Fruit fly (Drosophila melanogaster) whole organism, embryonic: Measurements from ENCODE around the gene heix.

ENCODE experiments used
- Abd-B ChIP-seq: fragments of 200-800 bp; sonication (Bioruptor generic); optimal IDR thresholded peaks from 2 replicates; lab custom pipeline; 2018; ENCODE audit warnings: missing biosample characterization, mild to moderate bottlenecking, missing genetic modification characterization, moderate library complexity
- Atf3 ChIP-seq: fragments of 200-800 bp; sonication (Bioruptor generic); optimal IDR thresholded peaks from 3 replicates; lab custom pipeline; 2016; ENCODE audit warnings: missing biosample characterization, missing genetic modification characterization
- Awh ChIP-seq: fragments of 200-800 bp; sonication (Bioruptor generic); IDR thresholded peaks from 2 replicates; pipeline ENCODE4, ENCODE4 v1.3.6; 2022; ENCODE audit warnings: missing biosample characterization, missing genetic modification characterization
- B-H1 ChIP-seq: fragments of 200-800 bp; sonication (Bioruptor generic); IDR thresholded peaks from 3 replicates; pipeline ENCODE4 v1.3.6; 2022; ENCODE audit warnings: missing biosample characterization, missing genetic modification characterization
- B-H2 ChIP-seq: fragments of 200-800 bp; sonication (Bioruptor generic); optimal IDR thresholded peaks from 2 replicates; lab custom pipeline; 2018; ENCODE audit warnings: missing biosample characterization, mild to moderate bottlenecking, missing genetic modification characterization
- CG10209 ChIP-seq: fragments of 200-800 bp; sonication (Bioruptor generic); optimal IDR thresholded peaks from 3 replicates; lab custom pipeline; 2017; ENCODE audit warnings: missing biosample characterization, mild to moderate bottlenecking, missing genetic modification characterization, missing genetic modification reagents
- CG10654 ChIP-seq: fragments of 200-800 bp; sonication (Bioruptor generic); optimal IDR thresholded peaks from 2 replicates; lab custom pipeline; 2016; ENCODE audit warnings: missing biosample characterization, missing genetic modification characterization
- CG11723 ChIP-seq: fragments of 200-800 bp; sonication (Bioruptor generic); optimal IDR thresholded peaks from 2 replicates; lab custom pipeline; 2017; ENCODE audit warnings: missing biosample characterization, mild to moderate bottlenecking, missing genetic modification characterization
- CG12219 ChIP-seq: fragments of 200-800 bp; sonication (Bioruptor generic); optimal IDR thresholded peaks from 3 replicates; lab custom pipeline; 2018; ENCODE audit warnings: missing biosample characterization, mild to moderate bottlenecking, missing genetic modification characterization
- CG14860 ChIP-seq: fragments of 200-800 bp; sonication (Bioruptor generic); IDR thresholded peaks from 3 replicates; pipeline ENCODE4 v1.3.6; 2022; ENCODE audit warnings: missing biosample characterization, missing genetic modification characterization; ENCODE audit not compliant: partially characterized antibody
- CG17186 ChIP-seq: fragments of 200-800 bp; sonication (Bioruptor generic); optimal IDR thresholded peaks from 3 replicates; lab custom pipeline; 2017; ENCODE audit warnings: missing biosample characterization, missing genetic modification reagents, missing genetic modification characterization
- CG17829 ChIP-seq: fragments of 200-800 bp; optimal IDR thresholded peaks from 2 replicates; lab custom pipeline; 2019; ENCODE audit warnings: missing biosample characterization, mild to moderate bottlenecking, missing genetic modification characterization, moderate library complexity
- CG2202 ChIP-seq: fragments of 200-800 bp; sonication (Bioruptor generic); optimal IDR thresholded peaks from 2 replicates; lab custom pipeline; 2018; ENCODE audit warnings: missing biosample characterization, mild to moderate bottlenecking, missing genetic modification characterization
- CG2889 ChIP-seq: fragments of 200-800 bp; sonication (Bioruptor generic); IDR thresholded peaks from 3 replicates; pipeline ENCODE4 v1.3.6; 2022; ENCODE audit warnings: missing biosample characterization, missing genetic modification characterization
- CG3838 ChIP-seq: fragments of 200-800 bp; sonication (Bioruptor generic); optimal IDR thresholded peaks from 3 replicates; lab custom pipeline; 2016; ENCODE audit warnings: missing biosample characterization, missing genetic modification characterization
- CG3995 ChIP-seq: fragments of 200-800 bp; sonication (Bioruptor generic); optimal IDR thresholded peaks from 3 replicates; lab custom pipeline; 2016; ENCODE audit warnings: missing biosample characterization, missing genetic modification characterization
- CG4328 ChIP-seq: fragments of 200-800 bp; sonication (Bioruptor generic); optimal IDR thresholded peaks from 3 replicates; lab custom pipeline; 2017; ENCODE audit warnings: missing biosample characterization, missing genetic modification reagents, missing genetic modification characterization
- CG43689 ChIP-seq: fragments of 200-800 bp; sonication (Bioruptor generic); IDR thresholded peaks from 2 replicates; pipeline ENCODE4 v1.3.6; 2022; ENCODE audit warnings: missing biosample characterization, missing genetic modification characterization
- CG6272 ChIP-seq: fragments of 200-800 bp; sonication (Bioruptor generic); IDR thresholded peaks from 2 replicates; pipeline ENCODE4 v1.3.6; 2022; ENCODE audit warnings: missing biosample characterization, missing genetic modification characterization
- CG6654 ChIP-seq: fragments of 200-800 bp; sonication (Bioruptor generic); optimal IDR thresholded peaks from 2 replicates; lab custom pipeline; 2017; ENCODE audit warnings: missing biosample characterization, mild to moderate bottlenecking, missing genetic modification characterization
- CG7556 ChIP-seq: fragments of 200-800 bp; sonication (Bioruptor generic); optimal IDR thresholded peaks from 2 replicates; lab custom pipeline; 2017; ENCODE audit warnings: missing biosample characterization, mild to moderate bottlenecking, missing genetic modification characterization
- Dbx ChIP-seq: fragments of 200-800 bp; sonication (Bioruptor generic); IDR thresholded peaks from 3 replicates; pipeline ENCODE4 v1.3.6; 2022; ENCODE audit warnings: missing biosample characterization, missing genetic modification characterization
- Dfd ChIP-seq, 2 experiments: fragments of >200 bp; optimal IDR thresholded peaks; 2 replicates each; lab custom pipeline; 2017; ENCODE audit warnings: missing biosample characterization in 2 of 2, missing genetic modification characterization in 2 of 2
- Ets65A ChIP-seq: fragments of 200-800 bp; sonication (Bioruptor generic); peaks from one replicate; lab custom pipeline; 2016; ENCODE audit warnings: missing biosample characterization, missing genetic modification characterization
- HLH4C ChIP-seq: fragments of 200-800 bp; sonication (Bioruptor generic); IDR thresholded peaks from 3 replicates; pipeline ENCODE4 v1.3.6; 2022; ENCODE audit warnings: missing biosample characterization, missing genetic modification characterization; ENCODE audit not compliant: partially characterized antibody
- Hey ChIP-seq: fragments of 200-800 bp; sonication (Bioruptor generic); optimal IDR thresholded peaks from 3 replicates; lab custom pipeline; 2018; ENCODE audit warnings: missing biosample characterization, mild to moderate bottlenecking, missing genetic modification characterization
- HmgZ ChIP-seq: fragments of 200-800 bp; sonication (Bioruptor generic); optimal IDR thresholded peaks from 2 replicates; lab custom pipeline; 2018; ENCODE audit warnings: missing biosample characterization, mild to moderate bottlenecking, missing genetic modification characterization
- Lim3 ChIP-seq: fragments of 200-800 bp; sonication (Bioruptor generic); IDR thresholded peaks from 2 replicates; pipeline ENCODE4 v1.3.6; 2022; ENCODE audit warnings: missing biosample characterization, missing genetic modification characterization
- Med ChIP-seq: fragments of 200-800 bp; sonication (Bioruptor generic); peaks from one replicate; lab custom pipeline; 2016; ENCODE audit warnings: missing biosample characterization, missing genetic modification characterization, mild to moderate bottlenecking, inconsistent platforms, moderate library complexity
- NC2β ChIP-seq: fragments of 200-800 bp; sonication (Bioruptor generic); optimal IDR thresholded peaks from 2 replicates; lab custom pipeline; 2016; ENCODE audit warnings: missing biosample characterization, missing genetic modification characterization
- Opbp ChIP-seq: fragments of 200-800 bp; sonication (Bioruptor generic); IDR thresholded peaks from 3 replicates; pipeline ENCODE4 v1.3.6; 2022; ENCODE audit warnings: missing biosample characterization, missing genetic modification characterization; ENCODE audit not compliant: partially characterized antibody
- PHDP ChIP-seq: fragments of 200-800 bp; sonication (Bioruptor generic); optimal IDR thresholded peaks from 3 replicates; lab custom pipeline; 2018; ENCODE audit warnings: missing biosample characterization, mild to moderate bottlenecking, missing genetic modification characterization, moderate library complexity
- Rfx ChIP-seq: fragments of 200-800 bp; sonication (Bioruptor generic); IDR thresholded peaks from 2 replicates; pipeline ENCODE4 v1.3.6; 2022; ENCODE audit warnings: missing biosample characterization, missing genetic modification characterization
- bbx ChIP-seq: fragments of 200-800 bp; sonication (Bioruptor generic); IDR thresholded peaks from 2 replicates; pipeline ENCODE4 v1.3.6; 2022; ENCODE audit warnings: missing biosample characterization, missing genetic modification characterization; ENCODE audit not compliant: partially characterized antibody
- chm ChIP-seq: fragments of 200-800 bp; sonication (Bioruptor generic); IDR thresholded peaks from 2 replicates; pipeline ENCODE4 v1.3.6; 2022; ENCODE audit warnings: missing biosample characterization, missing genetic modification characterization
- corto ChIP-seq: fragments of 200-800 bp; sonication (Bioruptor generic); optimal IDR thresholded peaks from 2 replicates; lab custom pipeline; 2016; ENCODE audit warnings: missing biosample characterization, mild to moderate bottlenecking, missing genetic modification characterization, moderate library complexity
- emc ChIP-seq: fragments of 200-800 bp; sonication (Bioruptor generic); optimal IDR thresholded peaks from 2 replicates; lab custom pipeline; 2016; ENCODE audit warnings: missing biosample characterization, missing genetic modification characterization
- gt ChIP-seq: fragments of 200-800 bp; sonication (Bioruptor generic); IDR thresholded peaks from 2 replicates; pipeline ENCODE4 v1.3.6; 2022; ENCODE audit warnings: missing biosample characterization, missing genetic modification characterization
- ham ChIP-seq: fragments of 200-800 bp; sonication (Bioruptor generic); IDR thresholded peaks from 2 replicates; pipeline ENCODE4 v1.3.6; 2022; ENCODE audit warnings: missing biosample characterization, missing genetic modification characterization
- jigr1 ChIP-seq: fragments of 200-800 bp; sonication (Bioruptor generic); IDR thresholded peaks from 3 replicates; pipeline ENCODE4 v1.3.6; 2022; ENCODE audit warnings: missing biosample characterization, missing genetic modification characterization
- kay ChIP-seq: fragments of 200-800 bp; sonication (Bioruptor generic); optimal IDR thresholded peaks from 2 replicates; lab custom pipeline; 2016; ENCODE audit warnings: missing biosample characterization, missing genetic modification characterization
- mirr ChIP-seq: fragments of 200-800 bp; sonication (Bioruptor generic); optimal IDR thresholded peaks from 3 replicates; lab custom pipeline; 2018; ENCODE audit warnings: missing biosample characterization, mild to moderate bottlenecking, missing genetic modification characterization
- mld ChIP-seq: fragments of 200-800 bp; sonication (Bioruptor generic); IDR thresholded peaks from 3 replicates; pipeline ENCODE4 v1.3.6; 2022; ENCODE audit warnings: missing biosample characterization, missing genetic modification characterization; ENCODE audit not compliant: partially characterized antibody
- pan ChIP-seq, 4 experiments: fragments of >200 bp in 3 of 4; fragments of 200-800 bp in 1 of 4; sonication (Bioruptor generic) in 1 of 4; optimal IDR thresholded peaks in 3 of 4; IDR thresholded peaks in 1 of 4; 2 replicates each; pipeline versions ENCODE4 v1.3.6 to Lab custom; 2017 to 2022; ENCODE audit warnings: missing biosample characterization in 2 of 4, missing genetic modification characterization in 2 of 4, mixed read lengths in 1 of 4
- prd ChIP-seq, 3 experiments: fragments of >200 bp in 2 of 3; fragments of 200-800 bp in 1 of 3; sonication (Bioruptor generic) in 1 of 3; optimal IDR thresholded peaks in 2 of 3; IDR thresholded peaks in 1 of 3; 2 replicates in 2 of 3; 3 replicates in 1 of 3; pipeline versions ENCODE4 v1.3.6 to Lab custom; 2017 to 2022; ENCODE audit warnings: missing biosample characterization in 1 of 3, missing genetic modification characterization in 1 of 3
- rib ChIP-seq: fragments of 200-800 bp; sonication (Bioruptor generic); IDR thresholded peaks from 2 replicates; pipeline ENCODE4 v1.3.6; 2022; ENCODE audit warnings: missing biosample characterization, missing genetic modification characterization
- sug ChIP-seq: fragments of 200-800 bp; optimal IDR thresholded peaks from 2 replicates; lab custom pipeline; 2019; ENCODE audit warnings: missing biosample characterization, mild to moderate bottlenecking, missing genetic modification characterization, moderate library complexity
- tll ChIP-seq, 2 experiments: fragments of 200-800 bp in 1 of 2; fragments of >200 bp in 1 of 2; sonication (Bioruptor generic) in 1 of 2; optimal IDR thresholded peaks; 2 replicates each; lab custom pipeline; 2017 to 2019; ENCODE audit warnings: missing biosample characterization in 2 of 2, missing genetic modification characterization in 2 of 2, mild to moderate bottlenecking in 1 of 2, moderate library complexity in 1 of 2
- tx ChIP-seq: fragments of 200-800 bp; sonication (Bioruptor generic); optimal IDR thresholded peaks from 2 replicates; lab custom pipeline; 2016; ENCODE audit warnings: missing biosample characterization, missing genetic modification characterization
- zen2 ChIP-seq: fragments of 200-800 bp; sonication (Bioruptor generic); IDR thresholded peaks from 3 replicates; pipeline ENCODE4 v1.3.6; 2022; ENCODE audit warnings: missing biosample characterization, missing genetic modification characterization; ENCODE audit not compliant: partially characterized antibody

The heix gene

DNA sequence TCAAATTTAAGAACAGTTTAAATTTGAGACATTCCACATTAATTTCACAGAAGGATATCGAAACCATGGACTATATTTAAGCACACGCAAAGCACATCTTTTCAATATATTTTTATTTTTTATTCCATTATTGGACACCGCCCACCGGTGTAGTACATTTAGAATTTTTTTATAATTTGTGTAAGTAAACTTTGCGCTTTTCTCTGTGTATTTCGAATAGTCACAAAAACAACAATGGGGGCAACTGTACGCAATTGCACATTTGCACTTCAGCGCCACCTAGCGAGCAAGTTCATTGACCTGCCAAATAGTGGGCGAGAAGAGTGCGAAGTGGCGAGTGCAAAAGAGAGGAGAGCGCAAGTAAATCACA, 23.9 kb downstream of the heix start (continued):
- TF ChIP-seq CG3995 = no peak
- TF ChIP-seq CG2202 (tag; lab: Kevin White, UChicago) = no peak
- no peak for TF ChIP-seq tll (GFP tag; optimal IDR thresholded peaks at IDR 0.05; lab: Kevin White, UChicago)
- TF ChIP-seq CG2889 (GFP tag; lab: Robert Waterston, UW) = no peak
- peak; percentile 4 for TF ChIP-seq CG17829 (tag; lab: Kevin White, UChicago)
- no peak for TF ChIP-seq tx (GFP tag; lab: Kevin White, UChicago)
- TF ChIP-seq bbx (GFP tag; lab: Robert Waterston, UW) = no peak
- TF ChIP-seq B-H1 (GFP tag; lab: Robert Waterston, UW) = peak; percentile 29; the same call in 1 of the 3 replicates
- TF ChIP-seq Abd-B = no peak
- no peak for TF ChIP-seq zen2 (GFP tag; lab: Robert Waterston, UW)
- TF ChIP-seq chm = no peak
- no peak for TF ChIP-seq prd (optimal IDR thresholded peaks at IDR 0.05; lab: Kevin White, UChicago)
- peak; percentile 45; the same call in 1 of the 3 replicates for TF ChIP-seq prd (GFP tag; IDR thresholded peaks at IDR 0.05; lab: Robert Waterston, UW)
- no peak for TF ChIP-seq CG10654
- peak; percentile 60 for TF ChIP-seq CG10209
- TF ChIP-seq Lim3 = no peak
- TF ChIP-seq ham (GFP tag; lab: Robert Waterston, UW) = no peak
- no peak for TF ChIP-seq rib (GFP tag; lab: Robert Waterston, UW)
- no peak for TF ChIP-seq NC2β
- no peak for TF ChIP-seq Atf3 (GFP tag; lab: Kevin White, UChicago)
- TF ChIP-seq CG14860 (GFP tag; lab: Robert Waterston, UW) = no peak
- TF ChIP-seq CG6654 (GFP tag; lab: Kevin White, UChicago) = no peak
- no peak for TF ChIP-seq Hey (tag; lab: Kevin White, UChicago)
- TF ChIP-seq emc (GFP tag; lab: Kevin White, UChicago) = no peak
- TF ChIP-seq CG3838 (GFP tag; lab: Kevin White, UChicago) = peak; percentile 17
- TF ChIP-seq Med = peak; percentile 84
- TF ChIP-seq CG7556 = peak; percentile 74
- TF ChIP-seq B-H2 (GFP tag; lab: Kevin White, UChicago) = no peak
- no peak for TF ChIP-seq CG6272
- no peak for TF ChIP-seq Opbp (GFP tag; lab: Robert Waterston, UW)
- no peak for TF ChIP-seq corto
- no peak for TF ChIP-seq CG43689 (GFP tag; lab: Robert Waterston, UW)
- TF ChIP-seq Ets65A (GFP tag; lab: Kevin White, UChicago) = no peak
- no peak for TF ChIP-seq HLH4C (GFP tag; lab: Robert Waterston, UW)
- TF ChIP-seq kay (GFP tag; lab: Kevin White, UChicago) = no peak
- TF ChIP-seq CG11723 (GFP tag; lab: Kevin White, UChicago) = peak; percentile 22
- TF ChIP-seq CG12219 (GFP tag; lab: Kevin White, UChicago) = peak; percentile 21
- no peak for TF ChIP-seq jigr1 (GFP tag; lab: Robert Waterston, UW)
- no peak for TF ChIP-seq pan (optimal IDR thresholded peaks at IDR 0.05; lab: Kevin White, UChicago)
- TF ChIP-seq pan (GFP tag; optimal IDR thresholded peaks at IDR 0.05 in 1 of 2, IDR thresholded peaks at IDR 0.05 in 1 of 2) = peak in 1 of 2 experiments; percentile 58
- no peak for TF ChIP-seq mld (GFP tag; lab: Robert Waterston, UW)
- TF ChIP-seq sug = no peak
- TF ChIP-seq Dfd (GFP tag; optimal IDR thresholded peaks at IDR 0.05; lab: Kevin White, UChicago) = no peak
- peak; percentile 70 for TF ChIP-seq PHDP (tag; lab: Kevin White, UChicago)
- no peak for TF ChIP-seq gt (GFP tag; lab: Robert Waterston, UW)
- TF ChIP-seq CG17186 (GFP tag; lab: Kevin White, UChicago) = no peak
- TF ChIP-seq mirr (GFP tag; lab: Kevin White, UChicago) = no peak
- TF ChIP-seq CG4328 (GFP tag; lab: Kevin White, UChicago) = no peak
- peak; percentile 57; the same call in 1 of the 2 replicates for TF ChIP-seq Rfx
- TF ChIP-seq Awh (GFP tag; lab: Robert Waterston, UW) = no peak
- peak; percentile 44; the same call in 1 of the 3 replicates for TF ChIP-seq Dbx (GFP tag; lab: Robert Waterston, UW)
- TF ChIP-seq HmgZ = no peak
